Worm (Caenorhabditis elegans) whole organism, L3 larva: ENCODE measurements around the gene T05A7.3.

Experiments
- aly-2 ChIP-seq: fragments of 150-350 bp; optimal IDR thresholded peaks from 2 replicates; lab custom pipeline; 2014; ENCODE audit warnings: missing biosample characterization, missing genetic modification characterization
- ama-1 ChIP-seq: fragments of 150-350 bp; optimal IDR thresholded peaks from 2 replicates; lab custom pipeline; 2018
- ceh-28 ChIP-seq: fragments of 150-350 bp; optimal IDR thresholded peaks from 2 replicates; lab custom pipeline; 2014; ENCODE audit warnings: missing biosample characterization, missing genetic modification reagents, missing genetic modification characterization
- ceh-9 ChIP-seq: sonication (generic microtip); optimal IDR thresholded peaks from 2 replicates; lab custom pipeline; 2018; ENCODE audit warnings: missing biosample characterization, missing genetic modification characterization
- daf-12 ChIP-seq: fragments of 150-350 bp; optimal IDR thresholded peaks from 2 replicates; lab custom pipeline; 2014; ENCODE audit warnings: missing biosample characterization, missing genetic modification reagents, missing genetic modification characterization
- egl-5 ChIP-seq: fragments of 150-350 bp; optimal IDR thresholded peaks from 2 replicates; lab custom pipeline; 2017; ENCODE audit warnings: missing biosample characterization, missing genetic modification reagents, missing genetic modification characterization, inconsistent platforms
- elt-1 ChIP-seq: fragments of 150-350 bp; optimal IDR thresholded peaks from 2 replicates; lab custom pipeline; 2014; ENCODE audit warnings: missing biosample characterization, missing genetic modification characterization
- elt-2 ChIP-seq: sonication (generic microtip); optimal IDR thresholded peaks from 2 replicates; lab custom pipeline; 2016; ENCODE audit warnings: missing genetic modification reagents, mild to moderate bottlenecking, missing genetic modification characterization, missing compliant biosample characterization
- elt-3 ChIP-seq, 3 experiments: fragments of 150-350 bp in 1 of 3; sonication (generic microtip) in 2 of 3; optimal IDR thresholded peaks; 2 replicates in 2 of 3; 4 replicates in 1 of 3; lab custom pipeline; 2014 to 2017; ENCODE audit warnings: missing biosample characterization in 3 of 3, missing genetic modification characterization in 3 of 3
- fkh-10 ChIP-seq: sonication (generic microtip); optimal IDR thresholded peaks from 2 replicates; lab custom pipeline; 2017; ENCODE audit warnings: missing biosample characterization, missing genetic modification reagents, missing genetic modification characterization
- jun-1 ChIP-seq: fragments of 150-350 bp; optimal IDR thresholded peaks from 2 replicates; lab custom pipeline; 2014; ENCODE audit warnings: missing biosample characterization, missing genetic modification reagents, missing genetic modification characterization
- lin-15B ChIP-seq: fragments of 150-350 bp; optimal IDR thresholded peaks from 2 replicates; lab custom pipeline; 2014; ENCODE audit warnings: missing biosample characterization, missing genetic modification characterization
- lin-39 ChIP-seq: fragments of 150-350 bp; optimal IDR thresholded peaks from 2 replicates; lab custom pipeline; 2018; ENCODE audit warnings: missing biosample characterization, missing genetic modification reagents, missing genetic modification characterization
- mdl-1 ChIP-seq: fragments of 150-350 bp; optimal IDR thresholded peaks from 2 replicates; lab custom pipeline; 2014; ENCODE audit warnings: missing biosample characterization, missing genetic modification characterization
- nfya-1 ChIP-seq: sonication (generic microtip); optimal IDR thresholded peaks from 2 replicates; lab custom pipeline; 2017; ENCODE audit warnings: missing genetic modification characterization, mild to moderate bottlenecking, missing compliant biosample characterization, antibody characterized with exemption, moderate library complexity; ENCODE audit not compliant: insufficient read depth
- nhr-12 ChIP-seq: fragments of 150-350 bp; optimal IDR thresholded peaks from 2 replicates; lab custom pipeline; 2014; ENCODE audit warnings: missing biosample characterization, missing genetic modification characterization
- nhr-23 ChIP-seq: fragments of 150-350 bp; optimal IDR thresholded peaks from 2 replicates; lab custom pipeline; 2014; ENCODE audit warnings: missing biosample characterization, missing genetic modification reagents, missing genetic modification characterization
- nhr-43 ChIP-seq: sonication (generic microtip); optimal IDR thresholded peaks from 2 replicates; lab custom pipeline; 2016; ENCODE audit warnings: mild to moderate bottlenecking, missing genetic modification characterization, missing compliant biosample characterization; ENCODE audit not compliant: poor library complexity, severe bottlenecking
- nhr-67 ChIP-seq: fragments of 150-350 bp; optimal IDR thresholded peaks from 2 replicates; lab custom pipeline; 2014; ENCODE audit warnings: missing biosample characterization, missing genetic modification characterization
- nhr-76 ChIP-seq: fragments of 150-350 bp; sonication (generic microtip); optimal IDR thresholded peaks from 5 replicates; lab custom pipeline; 2014; ENCODE audit warnings: missing biosample characterization, missing genetic modification characterization
- pha-4 ChIP-seq: fragments of 150-350 bp; optimal IDR thresholded peaks from 2 replicates; lab custom pipeline; 2014; ENCODE audit warnings: missing biosample characterization, missing genetic modification reagents, missing genetic modification characterization
- pqm-1 ChIP-seq: fragments of 150-350 bp; optimal IDR thresholded peaks from 2 replicates; lab custom pipeline; 2017; ENCODE audit warnings: missing biosample characterization, missing genetic modification characterization, inconsistent platforms
- skn-1 ChIP-seq: fragments of 150-350 bp; optimal IDR thresholded peaks from 2 replicates; lab custom pipeline; 2014; ENCODE audit warnings: missing biosample characterization, missing genetic modification characterization
- unc-62 ChIP-seq: fragments of 150-350 bp; sonication (generic microtip); optimal IDR thresholded peaks from 4 replicates; lab custom pipeline; 2014; ENCODE audit warnings: missing biosample characterization, missing genetic modification reagents, missing genetic modification characterization
- zag-1 ChIP-seq: fragments of 150-350 bp; optimal IDR thresholded peaks from 2 replicates; lab custom pipeline; 2014; ENCODE audit warnings: missing biosample characterization, missing genetic modification characterization
- ztf-11 ChIP-seq: fragments of 150-350 bp; optimal IDR thresholded peaks from 2 replicates; lab custom pipeline; 2014; ENCODE audit warnings: missing biosample characterization, missing genetic modification characterization
- ztf-4 ChIP-seq: fragments of 150-350 bp; optimal IDR thresholded peaks from 2 replicates; lab custom pipeline; 2014; ENCODE audit warnings: missing biosample characterization, missing genetic modification characterization

T05A7.3 gene

ce11 chrII:4648785-4649184 is 26.8 kb upstream of the T05A7.3 start, which contains the start of gene lgc-27:
Gene lgc-27 (plus strand): TSS chrII:4649085.
- TF ChIP-seq nhr-76 (tag; lab: Kevin White, UChicago) (no peak), pha-4 (tag; lab: Kevin White, UChicago) (peak; percentile 16), daf-12 (tag; lab: Kevin White, UChicago) (no peak), zag-1 (tag; lab: Kevin White, UChicago) (no peak)

ce11 chrII:4650072-4650471 is 25.5 kb upstream of the T05A7.3 start:
- TF ChIP-seq skn-1 (tag; lab: Kevin White, UChicago) (no peak), nfya-1 (no peak), mdl-1 (tag; lab: Kevin White, UChicago) (no peak), zag-1 (tag; lab: Kevin White, UChicago) (no peak), jun-1 (tag; lab: Kevin White, UChicago) (no peak), aly-2 (tag; lab: Kevin White, UChicago) (no peak), elt-1 (tag; lab: Kevin White, UChicago) (no peak), ztf-11 (tag; lab: Kevin White, UChicago) (no peak), nhr-67 (no peak), pha-4 (tag; lab: Kevin White, UChicago) (no peak), nhr-76 (tag; lab: Kevin White, UChicago) (no peak), pqm-1 (tag; lab: Kevin White, UChicago) (no peak)

- TF ChIP-seq lin-15B (tag; lab: Kevin White, UChicago) (no peak), jun-1 (tag; lab: Kevin White, UChicago) (no peak)
Observed at ce11 chrII:4655834-4656233, 19.7 kb upstream of the T05A7.3 start, which contains the start of gene fut-6. Gene fut-6 (minus strand): TSS chrII:4655934.

DNA sequence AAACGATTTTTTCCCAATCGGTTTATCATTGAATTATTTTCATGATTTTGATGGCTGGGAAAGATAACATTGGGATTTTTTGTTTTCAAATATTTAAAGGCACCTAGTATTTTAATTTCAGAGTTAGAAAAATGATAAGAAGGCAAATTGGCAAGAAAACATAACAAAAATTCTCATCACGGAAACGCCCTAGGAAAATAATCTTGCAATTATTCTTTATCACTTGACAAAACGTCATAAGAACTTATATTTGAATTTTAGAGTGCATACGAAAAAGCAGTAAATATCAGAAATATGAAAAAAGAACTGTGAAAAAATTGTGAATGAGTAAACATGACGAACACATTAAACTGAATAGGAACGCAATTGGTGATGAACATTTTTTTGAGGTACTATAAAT is 18.2 kb upstream of the T05A7.3 start:
- TF ChIP-seq nhr-43 (tag; lab: Kevin White, UChicago) (no peak), elt-2 (tag; lab: Kevin White, UChicago) (peak; percentile 65), mdl-1 (tag; lab: Kevin White, UChicago) (no peak)

DNA sequence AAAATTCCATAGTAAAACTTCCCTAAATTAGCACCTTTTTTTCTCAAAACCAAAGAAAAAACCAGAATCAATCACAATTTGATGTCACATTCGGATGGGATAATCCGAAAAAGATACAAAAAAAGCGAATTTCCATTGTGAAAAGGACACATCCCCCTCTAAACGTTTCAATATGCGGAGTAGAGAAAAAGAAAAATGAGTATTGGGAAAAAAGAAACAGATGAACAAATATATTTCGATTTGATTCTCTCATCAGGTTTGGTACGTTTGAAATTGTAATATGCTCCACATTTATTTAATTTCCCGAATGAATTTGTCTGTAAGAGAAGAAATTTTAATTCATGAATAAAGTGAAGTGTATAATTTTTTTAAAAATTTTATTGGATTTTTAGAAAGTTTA is 17.3 kb upstream of the T05A7.3 start:
- TF ChIP-seq nhr-76 (tag; lab: Kevin White, UChicago), result no peak
- TF ChIP-seq pqm-1 (tag; lab: Kevin White, UChicago), result no peak
- TF ChIP-seq mdl-1 (tag; lab: Kevin White, UChicago), result no peak
- TF ChIP-seq skn-1 (tag; lab: Kevin White, UChicago), result no peak
- no peak for TF ChIP-seq ceh-9 (tag; lab: Kevin White, UChicago)
- TF ChIP-seq nhr-23 (tag; lab: Kevin White, UChicago), result no peak
- no peak for TF ChIP-seq elt-2 (tag; lab: Kevin White, UChicago)
- no peak for TF ChIP-seq lin-39 (tag; lab: Kevin White, UChicago)
- no peak for TF ChIP-seq pha-4 (tag; lab: Kevin White, UChicago)
- no peak for TF ChIP-seq nhr-12 (tag; lab: Kevin White, UChicago)
- no peak for TF ChIP-seq unc-62
- no peak for TF ChIP-seq egl-5 (tag; lab: Kevin White, UChicago)
- TF ChIP-seq ceh-28 (tag; lab: Kevin White, UChicago), result no peak
- TF ChIP-seq ama-1 (lab: Kevin White, UChicago), result no peak

- TF ChIP-seq elt-2 (tag; lab: Kevin White, UChicago) (no peak), elt-1 (tag; lab: Kevin White, UChicago) (no peak), fkh-10 (GFP tag; lab: Kevin White, UChicago) (no peak), ztf-4 (tag; lab: Kevin White, UChicago) (no peak), jun-1 (tag; lab: Kevin White, UChicago) (no peak), ztf-11 (tag; lab: Kevin White, UChicago) (no peak), elt-3 (tag; optimal IDR thresholded peaks at IDR 0.05; lab: Kevin White, UChicago) (no peak), nhr-12 (tag; lab: Kevin White, UChicago) (no peak), nhr-67 (no peak), nfya-1 (no peak), ceh-9 (tag; lab: Kevin White, UChicago) (no peak), ceh-28 (tag; lab: Kevin White, UChicago) (no peak), nhr-23 (tag; lab: Kevin White, UChicago) (no peak)
Observed at ce11 chrII:4661278-4661677, 14.3 kb upstream of the T05A7.3 start, which contains the start of gene T05A7.13. Gene T05A7.13 (minus strand): TSS chrII:4661378.
